Worm (Caenorhabditis elegans): ENCODE measurements around the gene Y39A1A.3.

The Y39A1A.3 gene

ce11 chrIII:10636493-10637031 is 40.3 kb upstream of the Y39A1A.3 start:
- no peak for TF ChIP-seq bed-3 (GFP tag; optimal IDR thresholded peaks at IDR 0.05)
- no peak for TF ChIP-seq ceh-43 (GFP tag; optimal IDR thresholded peaks at IDR 0.05)
- no peak for TF ChIP-seq M03D4.4 (tag; optimal IDR thresholded peaks at IDR 0.05)
- no peak for TF ChIP-seq ces-1 (GFP tag; optimal IDR thresholded peaks at IDR 0.05)
- no peak for TF ChIP-seq unc-120 (tag; optimal IDR thresholded peaks at IDR 0.05; ENCODE audit: poor library complexity, severe bottlenecking)
- TF ChIP-seq cnd-1 (tag; optimal IDR thresholded peaks at IDR 0.05), result no peak
- no peak for TF ChIP-seq hlh-1 (tag; optimal IDR thresholded peaks at IDR 0.05)
- no peak for TF ChIP-seq elt-3 (tag; optimal IDR thresholded peaks at IDR 0.05)
- no peak for TF ChIP-seq drap-1 (GFP tag; optimal IDR thresholded peaks at IDR 0.05)
- no peak for TF ChIP-seq mep-1 (tag; optimal IDR thresholded peaks at IDR 0.05)
- TF ChIP-seq flh-1 (GFP tag; optimal IDR thresholded peaks at IDR 0.05), result no peak
- TF ChIP-seq unc-39 (tag; optimal IDR thresholded peaks at IDR 0.05), result no peak
- TF ChIP-seq snpc-4 (tag; optimal IDR thresholded peaks at IDR 0.05), result no peak
- no peak for TF ChIP-seq blmp-1 (tag; optimal IDR thresholded peaks at IDR 0.05)
- TF ChIP-seq ceh-39 (tag; optimal IDR thresholded peaks at IDR 0.05), result no peak

DNA sequence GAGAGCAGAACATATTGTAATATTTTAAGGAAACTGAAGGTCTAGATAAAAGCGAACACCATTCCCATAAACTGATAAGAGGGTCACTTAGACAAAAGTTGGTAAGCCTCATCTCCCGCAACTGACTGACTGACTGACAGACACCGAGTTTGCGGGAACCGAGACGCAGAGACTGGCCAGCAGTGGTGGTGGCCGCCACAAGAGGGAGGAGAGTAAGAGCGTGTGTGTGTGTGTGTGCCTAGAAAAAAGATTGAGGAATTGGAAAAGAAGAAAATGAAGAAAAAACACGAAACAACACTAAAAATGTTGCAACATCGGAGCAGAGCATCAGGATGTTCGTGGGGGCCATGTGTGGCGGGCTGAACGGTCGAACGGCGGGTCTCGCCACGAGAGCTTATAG is 38.3 kb upstream of the Y39A1A.3 start:
- TF ChIP-seq blmp-1 (tag; optimal IDR thresholded peaks at IDR 0.05) (no peak), M03D4.4 (tag; optimal IDR thresholded peaks at IDR 0.05) (no peak), ces-1 (GFP tag; optimal IDR thresholded peaks at IDR 0.05) (no peak), nhr-28 (tag; optimal IDR thresholded peaks at IDR 0.05) (no peak), zip-8 (tag; optimal IDR thresholded peaks at IDR 0.05) (no peak)

ce11 chrIII:10634034-10634433 is 37.7 kb upstream of the Y39A1A.3 start:
- TF ChIP-seq hlh-1 (tag; optimal IDR thresholded peaks at IDR 0.05) (peak; percentile 38), tbx-8 (GFP tag; optimal IDR thresholded peaks at IDR 0.05) (no peak), sptf-1 (tag; optimal IDR thresholded peaks at IDR 0.05) (peak; percentile 77), cnd-1 (tag; optimal IDR thresholded peaks at IDR 0.05) (no peak), lsy-2 (tag; optimal IDR thresholded peaks at IDR 0.05) (peak; percentile 55), mab-5 (tag; optimal IDR thresholded peaks at IDR 0.05) (no peak), bed-3 (GFP tag; optimal IDR thresholded peaks at IDR 0.05) (peak; percentile 16), zip-8 (tag; optimal IDR thresholded peaks at IDR 0.05) (no peak), M03D4.4 (tag; optimal IDR thresholded peaks at IDR 0.05) (peak; percentile 33), unc-62 (GFP tag; optimal IDR thresholded peaks at IDR 0.05) (peak; percentile 16), sem-2 (GFP tag; optimal IDR thresholded peaks at IDR 0.05) (no peak), mep-1 (tag; optimal IDR thresholded peaks at IDR 0.05) (peak; percentile 68), flh-1 (GFP tag; optimal IDR thresholded peaks at IDR 0.05) (peak; percentile 50), pha-4 (tag; optimal IDR thresholded peaks at IDR 0.05) (peak; percentile 47), lin-13 (tag; optimal IDR thresholded peaks at IDR 0.05) (peak; percentile 22), unc-120 (tag; optimal IDR thresholded peaks at IDR 0.05; ENCODE audit: poor library complexity, severe bottlenecking) (peak; percentile 35), ces-1 (GFP tag; optimal IDR thresholded peaks at IDR 0.05) (peak; percentile 69), ceh-43 (GFP tag; optimal IDR thresholded peaks at IDR 0.05) (no peak), nhr-2 (tag; optimal IDR thresholded peaks at IDR 0.05) (peak; percentile 77), drap-1 (GFP tag; optimal IDR thresholded peaks at IDR 0.05) (peak; percentile 52), nhr-237 (tag; optimal IDR thresholded peaks at IDR 0.05) (peak; percentile 56)

ce11 chrIII:10633403-10633674 is 37.1 kb upstream of the Y39A1A.3 start, which contains the start of gene Y39A1A.9:
TSS of gene Y39A1A.9 (minus strand) at chrIII:10633501.
- TF ChIP-seq ztf-11 (tag; optimal IDR thresholded peaks at IDR 0.05) (no peak), ham-2 (GFP tag; optimal IDR thresholded peaks at IDR 0.05) (no peak), lin-13 (tag; optimal IDR thresholded peaks at IDR 0.05) (no peak), blmp-1 (tag; optimal IDR thresholded peaks at IDR 0.05) (no peak), snpc-4 (tag; optimal IDR thresholded peaks at IDR 0.05) (no peak), mab-5 (tag; optimal IDR thresholded peaks at IDR 0.05) (no peak), unc-62 (GFP tag; optimal IDR thresholded peaks at IDR 0.05) (no peak), ceh-83 (GFP tag; optimal IDR thresholded peaks at IDR 0.05) (no peak), mep-1 (tag; optimal IDR thresholded peaks at IDR 0.05) (no peak), cnd-1 (tag; optimal IDR thresholded peaks at IDR 0.05) (no peak), hlh-1 (tag; optimal IDR thresholded peaks at IDR 0.05) (no peak), pha-4 (tag; optimal IDR thresholded peaks at IDR 0.05) (no peak), elt-1 (tag; optimal IDR thresholded peaks at IDR 0.05; ENCODE audit: borderline replicate concordance, insufficient read depth) (no peak), nhr-12 (tag; optimal IDR thresholded peaks at IDR 0.05) (no peak), lsy-2 (tag; optimal IDR thresholded peaks at IDR 0.05) (no peak), lin-32 (GFP tag; optimal IDR thresholded peaks at IDR 0.05) (no peak), bed-3 (GFP tag; optimal IDR thresholded peaks at IDR 0.05) (no peak), ces-1 (GFP tag; optimal IDR thresholded peaks at IDR 0.05) (no peak)
